Worm (Caenorhabditis elegans) whole organism, L4 larva: ENCODE measurements around the gene K02F3.12.

Experiments used
- F49E8.2 ChIP-seq: sonication (generic microtip); optimal IDR thresholded peaks from 2 replicates; lab custom pipeline; 2016; ENCODE audit warnings: missing compliant biosample characterization, mild to moderate bottlenecking, missing genetic modification characterization, borderline replicate concordance
- Y75B8A.6 ChIP-seq: fragments of 200-800 bp; sonication (Bioruptor generic); IDR thresholded peaks from 2 replicates; pipeline ENCODE4 v1.3.6; 2022; ENCODE audit warnings: missing genetic modification reagents, missing genetic modification characterization, missing compliant biosample characterization
- ces-1 ChIP-seq: fragments of 150-350 bp; sonication (generic microtip); optimal IDR thresholded peaks from 4 replicates; lab custom pipeline; 2014; ENCODE audit warnings: missing biosample characterization, missing genetic modification reagents, missing genetic modification characterization
- daf-12 ChIP-seq: fragments of 150-350 bp; optimal IDR thresholded peaks from 2 replicates; lab custom pipeline; 2014; ENCODE audit warnings: missing biosample characterization, missing genetic modification reagents, missing genetic modification characterization
- dmd-6 ChIP-seq: fragments of 200-800 bp; sonication (Bioruptor generic); IDR thresholded peaks from 2 replicates; pipeline ENCODE4 v1.3.6; 2022; ENCODE audit warnings: missing genetic modification reagents, missing genetic modification characterization, missing compliant biosample characterization
- dve-1 ChIP-seq: sonication (generic microtip); optimal IDR thresholded peaks from 2 replicates; lab custom pipeline; 2017; ENCODE audit warnings: antibody characterized with exemption, mild to moderate bottlenecking, missing genetic modification characterization, missing compliant biosample characterization; ENCODE audit not compliant: insufficient read depth
- egl-27 ChIP-seq: sonication (generic microtip); optimal IDR thresholded peaks from 3 replicates; lab custom pipeline; 2017; ENCODE audit warnings: missing biosample characterization, missing genetic modification reagents, missing genetic modification characterization
- fos-1 ChIP-seq: fragments of 150-350 bp; optimal IDR thresholded peaks from 2 replicates; lab custom pipeline; 2014; ENCODE audit warnings: missing biosample characterization, missing genetic modification characterization
- jun-1 ChIP-seq: fragments of 150-350 bp; optimal IDR thresholded peaks from 2 replicates; lab custom pipeline; 2014; ENCODE audit warnings: missing biosample characterization, missing genetic modification reagents, missing genetic modification characterization
- lin-13 ChIP-seq: fragments of 150-350 bp; optimal IDR thresholded peaks from 2 replicates; lab custom pipeline; 2014; ENCODE audit warnings: missing biosample characterization, missing genetic modification reagents, missing genetic modification characterization
- madf-9 ChIP-seq: fragments of 200-800 bp; sonication (Bioruptor generic); conservative IDR thresholded peaks from 2 replicates; pipeline ENCODE4 v1.3.6; 2022; ENCODE audit warnings: missing genetic modification reagents, missing genetic modification characterization, missing compliant biosample characterization
- nhr-42 ChIP-seq: fragments of 200-800 bp; sonication (Bioruptor generic); IDR thresholded peaks from 2 replicates; pipeline ENCODE4 v1.3.6; 2022; ENCODE audit warnings: missing genetic modification characterization, missing compliant biosample characterization
- skn-1 ChIP-seq: fragments of 150-350 bp; optimal IDR thresholded peaks from 2 replicates; lab custom pipeline; 2014; ENCODE audit warnings: missing biosample characterization, missing genetic modification characterization
- snpc-4 ChIP-seq: fragments of 150-350 bp; optimal IDR thresholded peaks from 2 replicates; lab custom pipeline; 2014; ENCODE audit warnings: missing biosample characterization, missing genetic modification characterization

ce11 chrIII:842630-843029 is 13.7 kb upstream of the K02F3.12 start, which contains the start of gene far-8:
- TF ChIP-seq madf-9 (no peak), egl-27 (tag; lab: Kevin White, UChicago) (no peak), F49E8.2 (tag; lab: Kevin White, UChicago) (no peak), snpc-4 (tag; lab: Kevin White, UChicago) (no peak), fos-1 (tag; lab: Kevin White, UChicago) (no peak), ces-1 (GFP tag; lab: Kevin White, UChicago) (no peak), dmd-6 (GFP tag; lab: Robert Waterston, UW) (no peak), Y75B8A.6 (GFP tag; lab: Robert Waterston, UW) (no peak), lin-13 (GFP tag; lab: Kevin White, UChicago) (no peak), daf-12 (no peak), skn-1 (no peak), jun-1 (tag; lab: Kevin White, UChicago) (no peak), nhr-42 (GFP tag; lab: Robert Waterston, UW) (no peak), dve-1 (tag; lab: Kevin White, UChicago) (no peak)
